Worm (Caenorhabditis elegans) whole organism, L3 larva: ENCODE data around the gene F43B10.1.

Source experiments
- R02D3.7 ChIP-seq: fragments of 150-350 bp; optimal IDR thresholded peaks from 2 replicates; lab custom pipeline; 2014; ENCODE audit warnings: missing biosample characterization, missing genetic modification characterization
- ZK546.5 ChIP-seq: sonication (generic microtip); optimal IDR thresholded peaks from 2 replicates; lab custom pipeline; 2017; ENCODE audit warnings: missing biosample characterization, missing genetic modification characterization
- aly-2 ChIP-seq: fragments of 150-350 bp; optimal IDR thresholded peaks from 2 replicates; lab custom pipeline; 2014; ENCODE audit warnings: missing biosample characterization, missing genetic modification characterization
- ama-1 ChIP-seq: fragments of 150-350 bp; optimal IDR thresholded peaks from 2 replicates; lab custom pipeline; 2018
- ceh-28 ChIP-seq: fragments of 150-350 bp; optimal IDR thresholded peaks from 2 replicates; lab custom pipeline; 2014; ENCODE audit warnings: missing biosample characterization, missing genetic modification reagents, missing genetic modification characterization
- ceh-82 ChIP-seq: fragments of 150-350 bp; optimal IDR thresholded peaks from 2 replicates; lab custom pipeline; 2014; ENCODE audit warnings: missing biosample characterization, missing genetic modification characterization
- ceh-9 ChIP-seq: sonication (generic microtip); optimal IDR thresholded peaks from 2 replicates; lab custom pipeline; 2018; ENCODE audit warnings: missing biosample characterization, missing genetic modification characterization
- daf-12 ChIP-seq: fragments of 150-350 bp; optimal IDR thresholded peaks from 2 replicates; lab custom pipeline; 2014; ENCODE audit warnings: missing biosample characterization, missing genetic modification reagents, missing genetic modification characterization
- egl-27 ChIP-seq: sonication (generic microtip); optimal IDR thresholded peaks from 4 replicates; lab custom pipeline; 2017; ENCODE audit warnings: missing biosample characterization, missing genetic modification reagents, missing genetic modification characterization
- egl-5 ChIP-seq: fragments of 150-350 bp; optimal IDR thresholded peaks from 2 replicates; lab custom pipeline; 2017; ENCODE audit warnings: missing biosample characterization, missing genetic modification reagents, missing genetic modification characterization, inconsistent platforms
- elt-1 ChIP-seq: fragments of 150-350 bp; optimal IDR thresholded peaks from 2 replicates; lab custom pipeline; 2014; ENCODE audit warnings: missing biosample characterization, missing genetic modification characterization
- elt-2 ChIP-seq: sonication (generic microtip); optimal IDR thresholded peaks from 2 replicates; lab custom pipeline; 2016; ENCODE audit warnings: missing genetic modification reagents, mild to moderate bottlenecking, missing genetic modification characterization, missing compliant biosample characterization
- elt-3 ChIP-seq, 3 experiments: fragments of 150-350 bp in 1 of 3; sonication (generic microtip) in 2 of 3; optimal IDR thresholded peaks; 2 replicates in 2 of 3; 4 replicates in 1 of 3; lab custom pipeline; 2014 to 2017; ENCODE audit warnings: missing biosample characterization in 3 of 3, missing genetic modification characterization in 3 of 3
- eor-1 ChIP-seq, 2 experiments: fragments of 150-350 bp; optimal IDR thresholded peaks; 2 replicates each; lab custom pipeline; 2014 to 2018; ENCODE audit warnings: missing biosample characterization in 2 of 2, missing genetic modification characterization in 2 of 2
- fkh-10 ChIP-seq: sonication (generic microtip); optimal IDR thresholded peaks from 2 replicates; lab custom pipeline; 2017; ENCODE audit warnings: missing biosample characterization, missing genetic modification reagents, missing genetic modification characterization
- fos-1 ChIP-seq: fragments of 150-350 bp; optimal IDR thresholded peaks from 2 replicates; lab custom pipeline; 2014; ENCODE audit warnings: missing biosample characterization, missing genetic modification characterization
- hmg-11 ChIP-seq: sonication (generic microtip); optimal IDR thresholded peaks from 2 replicates; lab custom pipeline; 2016; ENCODE audit warnings: missing genetic modification characterization, missing compliant biosample characterization
- jun-1 ChIP-seq: fragments of 150-350 bp; optimal IDR thresholded peaks from 2 replicates; lab custom pipeline; 2014; ENCODE audit warnings: missing biosample characterization, missing genetic modification reagents, missing genetic modification characterization
- lin-15B ChIP-seq: fragments of 150-350 bp; optimal IDR thresholded peaks from 2 replicates; lab custom pipeline; 2014; ENCODE audit warnings: missing biosample characterization, missing genetic modification characterization
- lin-39 ChIP-seq: fragments of 150-350 bp; optimal IDR thresholded peaks from 2 replicates; lab custom pipeline; 2018; ENCODE audit warnings: missing biosample characterization, missing genetic modification reagents, missing genetic modification characterization
- lsy-12 ChIP-seq: sonication (generic microtip); optimal IDR thresholded peaks from 2 replicates; lab custom pipeline; 2016; ENCODE audit warnings: mild to moderate bottlenecking, missing genetic modification characterization, missing compliant biosample characterization
- mdl-1 ChIP-seq: fragments of 150-350 bp; optimal IDR thresholded peaks from 2 replicates; lab custom pipeline; 2014; ENCODE audit warnings: missing biosample characterization, missing genetic modification characterization
- mml-1 ChIP-seq: fragments of 150-350 bp; sonication (generic microtip); optimal IDR thresholded peaks from 3 replicates; lab custom pipeline; 2014; ENCODE audit warnings: missing biosample characterization, missing genetic modification characterization
- nfya-1 ChIP-seq: sonication (generic microtip); optimal IDR thresholded peaks from 2 replicates; lab custom pipeline; 2017; ENCODE audit warnings: missing genetic modification characterization, mild to moderate bottlenecking, missing compliant biosample characterization, antibody characterized with exemption, moderate library complexity; ENCODE audit not compliant: insufficient read depth
- nhr-11 ChIP-seq: fragments of 150-350 bp; optimal IDR thresholded peaks from 2 replicates; lab custom pipeline; 2014; ENCODE audit warnings: missing biosample characterization, missing genetic modification characterization
- nhr-23 ChIP-seq: fragments of 150-350 bp; optimal IDR thresholded peaks from 2 replicates; lab custom pipeline; 2014; ENCODE audit warnings: missing biosample characterization, missing genetic modification reagents, missing genetic modification characterization
- nhr-25 ChIP-seq: sonication (generic microtip); optimal IDR thresholded peaks from 2 replicates; lab custom pipeline; 2017; ENCODE audit warnings: missing biosample characterization, missing genetic modification characterization
- nhr-28 ChIP-seq: fragments of 150-350 bp; optimal IDR thresholded peaks from 2 replicates; lab custom pipeline; 2014; ENCODE audit warnings: missing biosample characterization, missing genetic modification characterization
- nhr-67 ChIP-seq: fragments of 150-350 bp; optimal IDR thresholded peaks from 2 replicates; lab custom pipeline; 2014; ENCODE audit warnings: missing biosample characterization, missing genetic modification characterization
- nhr-76 ChIP-seq: fragments of 150-350 bp; sonication (generic microtip); optimal IDR thresholded peaks from 5 replicates; lab custom pipeline; 2014; ENCODE audit warnings: missing biosample characterization, missing genetic modification characterization
- nhr-77 ChIP-seq: fragments of 150-350 bp; optimal IDR thresholded peaks from 2 replicates; lab custom pipeline; 2014; ENCODE audit warnings: missing biosample characterization, missing genetic modification characterization
- pha-4 ChIP-seq: fragments of 150-350 bp; optimal IDR thresholded peaks from 2 replicates; lab custom pipeline; 2014; ENCODE audit warnings: missing biosample characterization, missing genetic modification reagents, missing genetic modification characterization
- pqm-1 ChIP-seq: fragments of 150-350 bp; optimal IDR thresholded peaks from 2 replicates; lab custom pipeline; 2017; ENCODE audit warnings: missing biosample characterization, missing genetic modification characterization, inconsistent platforms
- sea-2 ChIP-seq: fragments of 150-350 bp; sonication (generic microtip); optimal IDR thresholded peaks from 4 replicates; lab custom pipeline; 2014; ENCODE audit warnings: missing biosample characterization, missing genetic modification reagents, missing genetic modification characterization
- skn-1 ChIP-seq: fragments of 150-350 bp; optimal IDR thresholded peaks from 2 replicates; lab custom pipeline; 2014; ENCODE audit warnings: missing biosample characterization, missing genetic modification characterization
- snpc-4 ChIP-seq: fragments of 150-350 bp; optimal IDR thresholded peaks from 2 replicates; lab custom pipeline; 2014; ENCODE audit warnings: missing biosample characterization, missing genetic modification characterization
- unc-62 ChIP-seq: fragments of 150-350 bp; sonication (generic microtip); optimal IDR thresholded peaks from 4 replicates; lab custom pipeline; 2014; ENCODE audit warnings: missing biosample characterization, missing genetic modification reagents, missing genetic modification characterization
- zag-1 ChIP-seq: fragments of 150-350 bp; optimal IDR thresholded peaks from 2 replicates; lab custom pipeline; 2014; ENCODE audit warnings: missing biosample characterization, missing genetic modification characterization
- ztf-11 ChIP-seq: fragments of 150-350 bp; optimal IDR thresholded peaks from 2 replicates; lab custom pipeline; 2014; ENCODE audit warnings: missing biosample characterization, missing genetic modification characterization
- ztf-4 ChIP-seq: fragments of 150-350 bp; optimal IDR thresholded peaks from 2 replicates; lab custom pipeline; 2014; ENCODE audit warnings: missing biosample characterization, missing genetic modification characterization

F43B10.1 gene

ce11 chrX:16618727-16619126 is 43.9 kb downstream of the F43B10.1 start:
- TF ChIP-seq ama-1 (no peak), jun-1 (tag; lab: Kevin White, UChicago) (no peak), nhr-77 (tag; lab: Kevin White, UChicago) (no peak), elt-3 (tag; optimal IDR thresholded peaks at IDR 0.05; lab: Kevin White, UChicago) (no peak)

ce11 chrX:16618129-16618525 is 44.5 kb downstream of the F43B10.1 start:
- TF ChIP-seq jun-1 (tag; lab: Kevin White, UChicago) (no peak), sea-2 (GFP tag; lab: Kevin White, UChicago) (no peak), mml-1 (tag; lab: Kevin White, UChicago) (no peak), nhr-67 (tag; lab: Kevin White, UChicago) (no peak), ztf-4 (tag; lab: Kevin White, UChicago) (no peak), lsy-12 (tag; lab: Kevin White, UChicago) (no peak), lin-39 (no peak), zag-1 (tag; lab: Kevin White, UChicago) (no peak), snpc-4 (tag; lab: Kevin White, UChicago) (no peak), ztf-11 (no peak), fkh-10 (no peak), ceh-28 (tag; lab: Kevin White, UChicago) (no peak), unc-62 (GFP tag; lab: Kevin White, UChicago) (no peak), skn-1 (tag; lab: Kevin White, UChicago) (no peak), aly-2 (no peak), elt-3 (tag; optimal IDR thresholded peaks at IDR 0.05; lab: Kevin White, UChicago) (no peak), daf-12 (tag; lab: Kevin White, UChicago) (no peak), nhr-11 (no peak), ceh-9 (no peak), pqm-1 (tag; lab: Kevin White, UChicago) (no peak)

ce11 chrX:16617427-16618128 is 45.0 kb downstream of the F43B10.1 start:
- TF ChIP-seq elt-2 (tag; lab: Kevin White, UChicago) (peak; percentile 5), ceh-82 (no peak), nhr-23 (peak; percentile 29)

ce11 chrX:16614094-16614493 is 48.5 kb downstream of the F43B10.1 start:
- TF ChIP-seq daf-12 (tag; lab: Kevin White, UChicago) (no peak), hmg-11 (no peak), ama-1 (peak; percentile 55), egl-27 (no peak)

- TF ChIP-seq mdl-1 (tag; lab: Kevin White, UChicago) (no peak), ama-1 (peak; percentile 43), zag-1 (tag; lab: Kevin White, UChicago) (no peak), sea-2 (GFP tag; lab: Kevin White, UChicago) (no peak), elt-1 (tag; lab: Kevin White, UChicago) (no peak), ceh-28 (tag; lab: Kevin White, UChicago) (peak; percentile 3), ceh-82 (no peak), R02D3.7 (no peak), elt-2 (tag; lab: Kevin White, UChicago) (peak; percentile 25), lin-39 (no peak), nhr-25 (tag; lab: Kevin White, UChicago) (no peak), fos-1 (no peak), lin-15B (tag; lab: Kevin White, UChicago) (no peak), nhr-11 (no peak)
These were observed 49.4 kb downstream of the F43B10.1 start, which contains the start of gene ain-1 for ce11 chrX:16613266-16613665. TSS of gene ain-1 (plus strand) at chrX:16613451.

ce11 chrX:16612293-16612946 is 50.2 kb downstream of the F43B10.1 start:
- TF ChIP-seq nhr-23 (peak; percentile 92), ceh-82 (peak; percentile 53), mdl-1 (tag; lab: Kevin White, UChicago) (peak; percentile 93), pqm-1 (tag; lab: Kevin White, UChicago) (peak; percentile 74), fkh-10 (peak; percentile 85), egl-5 (tag; lab: Kevin White, UChicago) (peak; percentile 62), ceh-9 (no peak), ztf-4 (tag; lab: Kevin White, UChicago) (peak; percentile 89), nhr-76 (no peak), egl-27 (peak; percentile 45), eor-1 (tag; optimal IDR thresholded peaks at IDR 0.05; lab: Kevin White, UChicago) (no peak), ZK546.5 (tag; lab: Kevin White, UChicago) (no peak), ama-1 (peak; percentile 78), unc-62 (GFP tag; lab: Kevin White, UChicago) (peak; percentile 63), nhr-77 (tag; lab: Kevin White, UChicago) (peak; percentile 67), snpc-4 (tag; lab: Kevin White, UChicago) (peak; percentile 73), daf-12 (tag; lab: Kevin White, UChicago) (no peak), elt-1 (tag; lab: Kevin White, UChicago) (peak; percentile 73), sea-2 (GFP tag; lab: Kevin White, UChicago) (peak; percentile 25), pha-4 (tag; lab: Kevin White, UChicago) (peak; percentile 93), nhr-28 (no peak), aly-2 (no peak), nfya-1 (tag; lab: Kevin White, UChicago) (peak; percentile 99)
